Worm (Caenorhabditis elegans): ENCODE measurements around the gene F42A10.5.

F42A10.5 gene

DNA sequence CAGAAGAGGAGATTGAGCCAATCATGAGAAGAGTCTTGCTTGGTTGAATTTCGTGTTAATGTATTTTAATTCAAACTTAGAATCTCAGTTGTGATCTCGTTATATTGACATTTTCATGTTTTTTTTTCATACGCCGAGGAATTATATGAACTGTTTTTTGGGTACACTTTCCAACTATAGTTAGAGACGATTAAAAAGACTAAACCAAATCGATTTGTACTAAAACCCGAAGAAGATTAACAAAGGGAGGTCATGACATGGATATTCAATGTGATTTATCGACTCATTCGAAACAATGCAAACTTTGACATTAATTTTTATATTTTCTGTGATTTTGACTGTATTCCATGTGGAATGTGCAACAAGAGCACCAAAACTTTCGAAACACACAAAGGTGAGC is 25.4 kb downstream of the F42A10.5 start, which contains the start of gene Y42G9A.2:
Gene Y42G9A.2 (plus strand): TSS at position 284 of the 400 bp plus-strand sequence.
- TF ChIP-seq blmp-1 (tag; optimal IDR thresholded peaks at IDR 0.05) = no peak
- no peak for TF ChIP-seq ham-2 (GFP tag; optimal IDR thresholded peaks at IDR 0.05)
- TF ChIP-seq tbx-8 (GFP tag; optimal IDR thresholded peaks at IDR 0.05) = no peak
- no peak for TF ChIP-seq ceh-43 (GFP tag; optimal IDR thresholded peaks at IDR 0.05)
- no peak for TF ChIP-seq ztf-11 (tag; optimal IDR thresholded peaks at IDR 0.05)
- no peak for TF ChIP-seq nhr-76 (tag; optimal IDR thresholded peaks at IDR 0.05)
- no peak for TF ChIP-seq drap-1 (GFP tag; optimal IDR thresholded peaks at IDR 0.05)
- TF ChIP-seq nhr-237 (tag; optimal IDR thresholded peaks at IDR 0.05) = no peak
- TF ChIP-seq sptf-1 (tag; optimal IDR thresholded peaks at IDR 0.05) = no peak
- no peak for TF ChIP-seq mab-5 (tag; optimal IDR thresholded peaks at IDR 0.05)
- TF ChIP-seq ces-1 (GFP tag; optimal IDR thresholded peaks at IDR 0.05) = no peak
- TF ChIP-seq snpc-4 (tag; optimal IDR thresholded peaks at IDR 0.05) = no peak
- no peak for TF ChIP-seq flh-1 (GFP tag; optimal IDR thresholded peaks at IDR 0.05)
- no peak for TF ChIP-seq nhr-28 (tag; optimal IDR thresholded peaks at IDR 0.05)

DNA sequence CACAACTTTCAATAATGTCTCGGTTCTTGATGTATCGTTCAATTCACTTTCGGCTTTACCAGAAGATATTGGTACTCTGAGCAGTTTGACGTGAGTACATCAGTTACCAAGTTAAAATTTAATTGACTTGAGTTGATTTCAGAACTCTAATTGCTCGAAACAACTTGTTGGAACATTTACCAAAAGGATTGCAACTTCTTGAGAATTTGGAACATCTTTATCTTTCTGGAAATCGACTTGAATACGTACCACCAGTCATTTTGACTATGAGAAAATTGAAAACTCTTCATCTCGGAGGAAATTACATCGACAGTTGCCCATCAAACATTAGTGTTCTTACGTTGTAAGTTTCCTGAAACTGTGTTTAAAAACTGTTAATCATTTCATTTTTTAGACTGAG is 26.5 kb downstream of the F42A10.5 start:
- no peak for TF ChIP-seq drap-1 (GFP tag; optimal IDR thresholded peaks at IDR 0.05)
- TF ChIP-seq nhr-237 (tag; optimal IDR thresholded peaks at IDR 0.05) = no peak

DNA sequence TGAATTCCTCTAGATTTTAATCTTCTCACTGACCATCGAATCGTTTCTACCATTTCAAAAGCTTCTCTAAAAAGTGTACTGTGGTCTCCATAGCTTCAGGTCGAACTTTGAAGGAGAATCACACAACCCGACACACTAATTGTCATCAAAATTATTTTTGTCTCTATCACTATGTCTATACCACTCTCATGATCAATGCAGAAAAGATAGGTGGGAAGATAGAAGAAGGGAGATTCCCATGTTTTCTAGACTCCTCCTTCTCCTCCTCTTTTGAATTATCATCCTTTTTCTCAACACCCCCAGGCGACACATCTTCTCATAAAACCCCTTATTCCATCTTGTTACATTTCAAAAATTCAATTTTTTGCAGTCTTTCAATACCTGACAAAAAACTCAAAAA is 27.4 kb downstream of the F42A10.5 start, which contains the start of gene Y42G9A.3:
Gene Y42G9A.3 (plus strand): TSS at position 363 of the 400 bp plus-strand sequence.
- TF ChIP-seq ham-2 (GFP tag; optimal IDR thresholded peaks at IDR 0.05) (no peak), tbx-8 (GFP tag; optimal IDR thresholded peaks at IDR 0.05) (no peak), cnd-1 (tag; optimal IDR thresholded peaks at IDR 0.05) (no peak), sem-2 (GFP tag; optimal IDR thresholded peaks at IDR 0.05) (no peak), flh-1 (GFP tag; optimal IDR thresholded peaks at IDR 0.05) (no peak)

DNA sequence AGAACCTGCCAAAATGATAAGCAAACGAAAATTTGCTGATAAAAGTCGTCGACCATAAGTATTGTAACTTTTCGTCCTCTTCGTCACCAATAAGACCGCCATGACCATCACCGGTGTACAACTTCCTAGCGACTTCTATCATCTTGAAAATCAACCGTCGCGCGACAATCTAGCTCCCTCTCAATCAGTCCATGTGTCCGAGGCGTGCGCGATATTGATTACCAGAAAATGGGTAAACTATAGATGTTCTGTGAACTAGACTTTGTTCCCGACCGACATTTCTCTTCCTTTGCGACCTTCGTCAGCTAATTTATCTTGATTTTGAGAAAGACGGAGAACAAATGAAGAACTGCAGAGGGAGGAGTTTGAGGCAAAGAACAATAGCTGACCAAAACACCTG is 28.0 kb downstream of the F42A10.5 start:
- TF ChIP-seq drap-1 (GFP tag; optimal IDR thresholded peaks at IDR 0.05) = no peak
- TF ChIP-seq lin-13 (tag; optimal IDR thresholded peaks at IDR 0.05) = no peak
- no peak for TF ChIP-seq sem-2 (GFP tag; optimal IDR thresholded peaks at IDR 0.05)
- TF ChIP-seq bed-3 (GFP tag; optimal IDR thresholded peaks at IDR 0.05) = no peak
- no peak for TF ChIP-seq ceh-39 (tag; optimal IDR thresholded peaks at IDR 0.05)
- no peak for TF ChIP-seq unc-39 (tag; optimal IDR thresholded peaks at IDR 0.05)
- no peak for TF ChIP-seq sptf-1 (tag; optimal IDR thresholded peaks at IDR 0.05)
- TF ChIP-seq mab-5 (tag; optimal IDR thresholded peaks at IDR 0.05) = no peak
- no peak for TF ChIP-seq ceh-43 (GFP tag; optimal IDR thresholded peaks at IDR 0.05)
- no peak for TF ChIP-seq flh-1 (GFP tag; optimal IDR thresholded peaks at IDR 0.05)
- no peak for TF ChIP-seq M03D4.4 (tag; optimal IDR thresholded peaks at IDR 0.05)
- no peak for TF ChIP-seq hlh-1 (tag; optimal IDR thresholded peaks at IDR 0.05)
- no peak for TF ChIP-seq ces-1 (GFP tag; optimal IDR thresholded peaks at IDR 0.05)
- no peak for TF ChIP-seq nhr-28 (tag; optimal IDR thresholded peaks at IDR 0.05)
- TF ChIP-seq tbx-8 (GFP tag; optimal IDR thresholded peaks at IDR 0.05) = no peak
- no peak for TF ChIP-seq lin-32 (GFP tag; optimal IDR thresholded peaks at IDR 0.05)
- TF ChIP-seq nhr-237 (tag; optimal IDR thresholded peaks at IDR 0.05) = no peak
- TF ChIP-seq ham-2 (GFP tag; optimal IDR thresholded peaks at IDR 0.05) = no peak

DNA sequence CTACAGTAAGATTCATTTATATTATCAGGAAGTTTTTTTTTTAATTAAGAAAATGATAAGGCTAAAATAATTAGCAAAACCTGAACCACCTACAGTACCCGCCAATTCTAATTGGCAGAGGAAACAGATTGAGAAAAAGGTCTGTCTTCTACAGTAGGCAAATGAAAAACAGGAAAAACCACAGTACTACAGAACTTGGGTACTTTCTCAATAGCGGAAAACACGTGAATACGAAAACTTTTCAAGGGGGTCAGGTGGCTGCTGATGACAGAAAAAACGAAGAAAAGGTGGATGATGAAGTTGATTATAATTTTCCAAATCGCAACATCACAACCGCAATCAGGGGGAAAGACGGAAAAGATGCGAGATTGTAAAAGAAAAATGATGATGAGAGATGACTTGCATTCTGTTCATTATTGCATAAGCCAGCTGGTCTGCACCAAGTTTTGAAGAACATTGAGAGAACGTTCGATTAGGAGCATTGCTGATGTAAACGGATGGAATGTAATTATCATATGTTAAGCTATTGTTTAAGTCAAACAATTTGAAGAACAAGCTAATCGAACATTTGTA is 28.8 kb downstream of the F42A10.5 start:
- TF ChIP-seq unc-39 (tag; optimal IDR thresholded peaks at IDR 0.05) (no peak), unc-120 (tag; optimal IDR thresholded peaks at IDR 0.05; ENCODE audit: poor library complexity, severe bottlenecking) (no peak), unc-62 (GFP tag; optimal IDR thresholded peaks at IDR 0.05) (no peak), lsy-2 (tag; optimal IDR thresholded peaks at IDR 0.05) (no peak), M03D4.4 (tag; optimal IDR thresholded peaks at IDR 0.05) (no peak), nhr-28 (tag; optimal IDR thresholded peaks at IDR 0.05) (no peak), nhr-76 (tag; optimal IDR thresholded peaks at IDR 0.05) (no peak)

DNA sequence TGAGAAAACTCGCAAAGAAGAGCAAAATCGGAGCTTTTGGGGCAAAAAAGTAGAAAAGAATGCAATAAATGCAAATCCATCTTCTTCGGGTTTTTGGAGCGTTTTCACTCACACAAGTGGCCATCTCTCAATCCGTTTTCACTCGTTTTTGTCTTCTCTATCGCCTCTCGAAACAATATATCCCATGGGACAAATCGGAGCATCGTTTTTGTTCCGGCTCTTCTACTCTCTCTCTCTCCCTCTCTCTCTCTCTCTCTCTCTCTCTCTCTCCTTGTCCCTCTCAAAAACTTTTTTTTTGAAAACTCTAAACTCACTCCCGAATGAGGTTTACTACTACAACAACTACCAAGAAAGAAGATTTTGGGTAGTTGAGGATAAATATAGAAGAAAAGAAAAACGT is 31.7 kb downstream of the F42A10.5 start:
- no peak for TF ChIP-seq blmp-1 (tag; optimal IDR thresholded peaks at IDR 0.05)
- TF ChIP-seq lin-32 (GFP tag; optimal IDR thresholded peaks at IDR 0.05) = no peak
- TF ChIP-seq tbx-8 (GFP tag; optimal IDR thresholded peaks at IDR 0.05) = no peak
- TF ChIP-seq sem-2 (GFP tag; optimal IDR thresholded peaks at IDR 0.05) = no peak
- TF ChIP-seq M03D4.4 (tag; optimal IDR thresholded peaks at IDR 0.05) = no peak
- no peak for TF ChIP-seq ces-1 (GFP tag; optimal IDR thresholded peaks at IDR 0.05)
- no peak for TF ChIP-seq ceh-83 (GFP tag; optimal IDR thresholded peaks at IDR 0.05)
- no peak for TF ChIP-seq unc-120 (tag; optimal IDR thresholded peaks at IDR 0.05; ENCODE audit: poor library complexity, severe bottlenecking)
